Fruit fly (Drosophila melanogaster): ENCODE results near the gene CG32212.

Gene CG32212

dm6 chr3L:19483007-19483406 is 4.4 kb upstream of the CG32212 start:
- TF ChIP-seq tai (GFP tag; optimal IDR thresholded peaks at IDR 0.05), result no peak
- TF ChIP-seq dl (GFP tag; optimal IDR thresholded peaks at IDR 0.05; ENCODE audit: insufficient read depth in 1 of 2, partially characterized antibody in 2 of 2), result peak in 1 of 2 experiments; percentile 42
- TF ChIP-seq foxo (GFP tag; optimal IDR thresholded peaks at IDR 0.05), result no peak
- TF ChIP-seq woc (GFP tag; optimal IDR thresholded peaks at IDR 0.05), result no peak
- no peak for TF ChIP-seq Abd-B (GFP tag; optimal IDR thresholded peaks at IDR 0.05)
- TF ChIP-seq Myc (optimal IDR thresholded peaks at IDR 0.05), result peak; percentile 55
- TF ChIP-seq dsf (GFP tag; optimal IDR thresholded peaks at IDR 0.05; ENCODE audit: borderline replicate concordance), result no peak
- no peak for TF ChIP-seq rgr (GFP tag; optimal IDR thresholded peaks at IDR 0.05)
- TF ChIP-seq Dif (GFP tag; optimal IDR thresholded peaks at IDR 0.05; ENCODE audit: partially characterized antibody), result peak; percentile 94
- TF ChIP-seq Vsx2 (GFP tag; optimal IDR thresholded peaks at IDR 0.05; ENCODE audit: partially characterized antibody), result peak; percentile 70

dm6 chr3L:19486398-19486797 is 962 bp upstream of the CG32212 start, which contains the start of gene brv1:
brv1 (minus strand) TSS chr3L:19486498.
- TF ChIP-seq woc (GFP tag; optimal IDR thresholded peaks at IDR 0.05) (no peak), Dfd (GFP tag; optimal IDR thresholded peaks at IDR 0.05) (no peak), sage (GFP tag; optimal IDR thresholded peaks at IDR 0.05) (no peak), CG32264 (GFP tag; optimal IDR thresholded peaks at IDR 0.05) (no peak), Rel (GFP tag; optimal IDR thresholded peaks at IDR 0.05) (no peak), Rel (tag; optimal IDR thresholded peaks at IDR 0.05) (no peak), h (GFP tag; optimal IDR thresholded peaks at IDR 0.05) (no peak), rgr (GFP tag; optimal IDR thresholded peaks at IDR 0.05) (no peak), dsf (GFP tag; optimal IDR thresholded peaks at IDR 0.05; ENCODE audit: borderline replicate concordance) (no peak), dl (GFP tag; optimal IDR thresholded peaks at IDR 0.05; ENCODE audit: insufficient read depth in 1 of 2, partially characterized antibody in 2 of 2) (no peak)

dm6 chr3L:19494954-19495353 is 7.6 kb downstream of the CG32212 start:
- TF ChIP-seq h (GFP tag; optimal IDR thresholded peaks at IDR 0.05) (no peak), Dfd (GFP tag; optimal IDR thresholded peaks at IDR 0.05) (no peak), Hr83 (GFP tag; optimal IDR thresholded peaks at IDR 0.05; ENCODE audit: poor library complexity, severe bottlenecking) (no peak), jim (GFP tag; optimal IDR thresholded peaks at IDR 0.05) (no peak), CrebA (GFP tag; optimal IDR thresholded peaks at IDR 0.05; ENCODE audit: borderline replicate concordance) (no peak), Jra (GFP tag; optimal IDR thresholded peaks at IDR 0.05) (no peak), CG9705 (GFP tag; optimal IDR thresholded peaks at IDR 0.05) (no peak), Dif (GFP tag; optimal IDR thresholded peaks at IDR 0.05; ENCODE audit: partially characterized antibody) (no peak), Hnf4 (GFP tag; optimal IDR thresholded peaks at IDR 0.05) (no peak), Mio (GFP tag; optimal IDR thresholded peaks at IDR 0.05) (no peak)

- TF ChIP-seq pan (optimal IDR thresholded peaks at IDR 0.05), result no peak
- no peak for TF ChIP-seq jim (GFP tag; optimal IDR thresholded peaks at IDR 0.05)
- TF ChIP-seq HLH106 (tag; optimal IDR thresholded peaks at IDR 0.05), result no peak
- no peak for TF ChIP-seq CrebA (GFP tag; optimal IDR thresholded peaks at IDR 0.05; ENCODE audit: borderline replicate concordance)
- TF ChIP-seq Hr78 (GFP tag; optimal IDR thresholded peaks at IDR 0.05), result no peak
- TF ChIP-seq OdsH (GFP tag; optimal IDR thresholded peaks at IDR 0.05), result no peak
- no peak for TF ChIP-seq Myc (optimal IDR thresholded peaks at IDR 0.05)
- TF ChIP-seq CG32264 (GFP tag; optimal IDR thresholded peaks at IDR 0.05), result no peak
- no peak for TF ChIP-seq h (GFP tag; optimal IDR thresholded peaks at IDR 0.05)
- TF ChIP-seq lola (GFP tag; optimal IDR thresholded peaks at IDR 0.05), result no peak
- no peak for TF ChIP-seq GATAd (GFP tag; optimal IDR thresholded peaks at IDR 0.05)
- no peak for TF ChIP-seq sv (GFP tag; optimal IDR thresholded peaks at IDR 0.05)
- TF ChIP-seq ey (GFP tag; optimal IDR thresholded peaks at IDR 0.05), result no peak
These were observed 8.7 kb downstream of the CG32212 start for dm6 chr3L:19495991-19496588.

DNA sequence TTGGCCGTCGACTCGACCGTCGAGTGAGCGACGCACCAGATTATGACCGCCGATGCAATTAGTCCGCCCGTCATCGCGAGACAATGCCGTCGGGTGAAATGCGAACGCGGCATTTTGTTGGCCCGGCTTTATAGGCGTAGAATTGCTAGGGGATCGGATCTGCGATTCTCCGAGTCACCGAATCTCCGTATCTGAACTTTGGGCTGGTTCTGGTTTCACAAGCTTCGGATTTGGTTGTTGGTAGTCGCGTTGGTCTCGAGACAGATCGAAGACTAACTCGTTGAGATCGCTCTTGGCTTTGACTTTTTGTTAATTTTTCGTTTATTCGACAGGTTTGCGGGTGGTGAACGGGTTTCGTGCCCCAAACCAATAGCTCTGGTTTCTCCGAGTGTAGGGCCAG is 9.2 kb downstream of the CG32212 start:
- TF ChIP-seq GATAd (GFP tag; optimal IDR thresholded peaks at IDR 0.05), result no peak
- no peak for TF ChIP-seq dsf (GFP tag; optimal IDR thresholded peaks at IDR 0.05; ENCODE audit: borderline replicate concordance)
- no peak for TF ChIP-seq Jra (GFP tag; optimal IDR thresholded peaks at IDR 0.05)
- no peak for TF ChIP-seq psq (GFP tag; optimal IDR thresholded peaks at IDR 0.05)
- TF ChIP-seq fru (GFP tag; optimal IDR thresholded peaks at IDR 0.05), result no peak
- TF ChIP-seq Mio (GFP tag; optimal IDR thresholded peaks at IDR 0.05), result no peak
- TF ChIP-seq tai (GFP tag; optimal IDR thresholded peaks at IDR 0.05), result no peak
- TF ChIP-seq usp (GFP tag; optimal IDR thresholded peaks at IDR 0.05), result no peak
- TF ChIP-seq pan (optimal IDR thresholded peaks at IDR 0.05), result no peak
- TF ChIP-seq rgr (GFP tag; optimal IDR thresholded peaks at IDR 0.05), result no peak
- TF ChIP-seq CrebA (GFP tag; optimal IDR thresholded peaks at IDR 0.05; ENCODE audit: borderline replicate concordance), result no peak
- no peak for TF ChIP-seq Myc (optimal IDR thresholded peaks at IDR 0.05)
- no peak for TF ChIP-seq Hr83 (GFP tag; optimal IDR thresholded peaks at IDR 0.05; ENCODE audit: poor library complexity, severe bottlenecking)
- TF ChIP-seq dl (GFP tag; optimal IDR thresholded peaks at IDR 0.05; ENCODE audit: insufficient read depth in 1 of 2, partially characterized antibody in 2 of 2), result no peak
- no peak for TF ChIP-seq brk (GFP tag; optimal IDR thresholded peaks at IDR 0.05)
- no peak for TF ChIP-seq Hr78 (GFP tag; optimal IDR thresholded peaks at IDR 0.05)
- TF ChIP-seq CG32264 (GFP tag; optimal IDR thresholded peaks at IDR 0.05), result no peak
- TF ChIP-seq sage (GFP tag; optimal IDR thresholded peaks at IDR 0.05), result no peak
